Worm (Caenorhabditis elegans): ENCODE data around the gene gmeb-3.

Gene gmeb-3

ce11 chrIII:3734990-3735389 is 33.3 kb upstream of the gmeb-3 start, which contains the start of gene evl-18:
TSS of gene evl-18 (minus strand) at chrIII:3735039.
- no peak for TF ChIP-seq pes-1 (GFP tag; IDR thresholded peaks at IDR 0.05)
- no peak for TF ChIP-seq B0310.2 (tag; optimal IDR thresholded peaks at IDR 0.05)
- TF ChIP-seq aly-1 (tag; optimal IDR thresholded peaks at IDR 0.05) = no peak
- no peak for TF ChIP-seq tbx-37 (GFP tag; conservative IDR thresholded peaks at IDR 0.05)
- TF ChIP-seq ceh-36 (tag; optimal IDR thresholded peaks at IDR 0.05) = no peak
- TF ChIP-seq hmbx-1 (tag; optimal IDR thresholded peaks at IDR 0.05) = no peak
- TF ChIP-seq flt-1 (GFP tag; IDR thresholded peaks at IDR 0.05) = no peak
- TF ChIP-seq sea-1 (GFP tag; conservative IDR thresholded peaks at IDR 0.05) = no peak
- no peak for TF ChIP-seq tbx-11 (GFP tag; IDR thresholded peaks at IDR 0.05)
- TF ChIP-seq F13C5.2 (tag; optimal IDR thresholded peaks at IDR 0.05) = no peak
- no peak for TF ChIP-seq hmg-4 (GFP tag; optimal IDR thresholded peaks at IDR 0.05)
- no peak for TF ChIP-seq ets-7 (tag; optimal IDR thresholded peaks at IDR 0.05)
- TF ChIP-seq hnd-1 (tag; optimal IDR thresholded peaks at IDR 0.05) = no peak
- TF ChIP-seq ama-1 (optimal IDR thresholded peaks at IDR 0.05) = no peak
- no peak for TF ChIP-seq tra-4 (tag; optimal IDR thresholded peaks at IDR 0.05)
- TF ChIP-seq scrt-1 (GFP tag; IDR thresholded peaks at IDR 0.05) = no peak
- no peak for TF ChIP-seq ceh-13 (GFP tag; optimal IDR thresholded peaks at IDR 0.05)

- TF ChIP-seq hmbx-1 (tag; optimal IDR thresholded peaks at IDR 0.05) = no peak
- 0 out of 2 replicates have a peak, but pooled peaks have one; percentile 24 for TF ChIP-seq tbx-11 (GFP tag; IDR thresholded peaks at IDR 0.05)
- no peak for TF ChIP-seq ama-1 (optimal IDR thresholded peaks at IDR 0.05)
- TF ChIP-seq B0310.2 (tag; optimal IDR thresholded peaks at IDR 0.05) = no peak
- no peak for TF ChIP-seq F13C5.2 (tag; optimal IDR thresholded peaks at IDR 0.05)
- no peak for TF ChIP-seq hnd-1 (tag; optimal IDR thresholded peaks at IDR 0.05)
- no peak for TF ChIP-seq flt-1 (GFP tag; IDR thresholded peaks at IDR 0.05)
- no peak for TF ChIP-seq pes-1 (GFP tag; IDR thresholded peaks at IDR 0.05)
These were observed 32.6 kb upstream of the gmeb-3 start for ce11 chrIII:3735509-3736255.

ce11 chrIII:3736302-3736701 is 32.0 kb upstream of the gmeb-3 start, which contains the start of gene F34D10.4:
TSS of gene F34D10.4 (plus strand) at chrIII:3736602.
- no peak for TF ChIP-seq F13C5.2 (tag; optimal IDR thresholded peaks at IDR 0.05)
- no peak for TF ChIP-seq B0310.2 (tag; optimal IDR thresholded peaks at IDR 0.05)
- TF ChIP-seq scrt-1 (GFP tag; IDR thresholded peaks at IDR 0.05) = no peak
- no peak for TF ChIP-seq ama-1 (optimal IDR thresholded peaks at IDR 0.05)
- TF ChIP-seq ceh-36 (tag; optimal IDR thresholded peaks at IDR 0.05) = no peak
- no peak for TF ChIP-seq tra-4 (tag; optimal IDR thresholded peaks at IDR 0.05)

ce11 chrIII:3737742-3738141 is 30.6 kb upstream of the gmeb-3 start:
- TF ChIP-seq ets-7 (tag; optimal IDR thresholded peaks at IDR 0.05) (no peak), hnd-1 (tag; optimal IDR thresholded peaks at IDR 0.05) (no peak), F13C5.2 (tag; optimal IDR thresholded peaks at IDR 0.05) (no peak), hmg-4 (GFP tag; optimal IDR thresholded peaks at IDR 0.05) (no peak), hmbx-1 (tag; optimal IDR thresholded peaks at IDR 0.05) (no peak), ceh-13 (GFP tag; optimal IDR thresholded peaks at IDR 0.05) (no peak), ceh-36 (tag; optimal IDR thresholded peaks at IDR 0.05) (no peak), flt-1 (GFP tag; IDR thresholded peaks at IDR 0.05) (no peak), tra-4 (tag; optimal IDR thresholded peaks at IDR 0.05) (no peak), B0310.2 (tag; optimal IDR thresholded peaks at IDR 0.05) (no peak), sea-1 (GFP tag; conservative IDR thresholded peaks at IDR 0.05) (no peak), scrt-1 (GFP tag; IDR thresholded peaks at IDR 0.05) (no peak), pes-1 (GFP tag; IDR thresholded peaks at IDR 0.05) (no peak)

- TF ChIP-seq sea-1 (GFP tag; conservative IDR thresholded peaks at IDR 0.05) (no peak), tbx-37 (GFP tag; conservative IDR thresholded peaks at IDR 0.05) (no peak), scrt-1 (GFP tag; IDR thresholded peaks at IDR 0.05) (no peak), flt-1 (GFP tag; IDR thresholded peaks at IDR 0.05) (no peak), ceh-13 (GFP tag; optimal IDR thresholded peaks at IDR 0.05) (no peak), tbx-11 (GFP tag; IDR thresholded peaks at IDR 0.05) (no peak), ets-7 (tag; optimal IDR thresholded peaks at IDR 0.05) (no peak), F13C5.2 (tag; optimal IDR thresholded peaks at IDR 0.05) (no peak), ceh-36 (tag; optimal IDR thresholded peaks at IDR 0.05) (no peak), hnd-1 (tag; optimal IDR thresholded peaks at IDR 0.05) (no peak), pes-1 (GFP tag; IDR thresholded peaks at IDR 0.05) (no peak), tra-4 (tag; optimal IDR thresholded peaks at IDR 0.05) (no peak), ama-1 (optimal IDR thresholded peaks at IDR 0.05) (no peak)
These were observed 30.0 kb upstream of the gmeb-3 start for ce11 chrIII:3738331-3738730.

- no peak for TF ChIP-seq ets-7 (tag; optimal IDR thresholded peaks at IDR 0.05)
- TF ChIP-seq ama-1 (optimal IDR thresholded peaks at IDR 0.05) = no peak
- TF ChIP-seq scrt-1 (GFP tag; IDR thresholded peaks at IDR 0.05) = no peak
- TF ChIP-seq tra-4 (tag; optimal IDR thresholded peaks at IDR 0.05) = no peak
- no peak for TF ChIP-seq hmbx-1 (tag; optimal IDR thresholded peaks at IDR 0.05)
These were observed 26.2 kb upstream of the gmeb-3 start for ce11 chrIII:3742090-3742489.

- TF ChIP-seq ceh-13 (GFP tag; optimal IDR thresholded peaks at IDR 0.05) = no peak
- TF ChIP-seq F13C5.2 (tag; optimal IDR thresholded peaks at IDR 0.05) = no peak
- no peak for TF ChIP-seq hmbx-1 (tag; optimal IDR thresholded peaks at IDR 0.05)
- no peak for TF ChIP-seq B0310.2 (tag; optimal IDR thresholded peaks at IDR 0.05)
- TF ChIP-seq hnd-1 (tag; optimal IDR thresholded peaks at IDR 0.05) = no peak
- TF ChIP-seq aly-1 (tag; optimal IDR thresholded peaks at IDR 0.05) = no peak
- TF ChIP-seq scrt-1 (GFP tag; IDR thresholded peaks at IDR 0.05) = no peak
- TF ChIP-seq ets-7 (tag; optimal IDR thresholded peaks at IDR 0.05) = no peak
- no peak for TF ChIP-seq tbx-11 (GFP tag; IDR thresholded peaks at IDR 0.05)
- no peak for TF ChIP-seq sea-1 (GFP tag; conservative IDR thresholded peaks at IDR 0.05)
- TF ChIP-seq ama-1 (optimal IDR thresholded peaks at IDR 0.05) = no peak
- no peak for TF ChIP-seq tbx-37 (GFP tag; conservative IDR thresholded peaks at IDR 0.05)
These were observed 24.9 kb upstream of the gmeb-3 start for ce11 chrIII:3743367-3743766.
